Fruit fly (Drosophila melanogaster) whole organism, wandering third instar larva: Measurements from ENCODE around the gene CG32017.
A peak's percentile ranks its signal among the peaks of the same experiment; 100 is the strongest.

Source experiments
- CG32264 ChIP-seq: fragments of 200-800 bp; sonication (Bioruptor generic); optimal IDR thresholded peaks from 2 replicates; lab custom pipeline; 2016; ENCODE audit warnings: missing biosample characterization, missing genetic modification characterization
- CG9705 ChIP-seq: fragments of 200-800 bp; sonication (Bioruptor generic); optimal IDR thresholded peaks from 2 replicates; lab custom pipeline; 2018; ENCODE audit warnings: missing biosample characterization, mild to moderate bottlenecking, missing genetic modification characterization
- CrebA ChIP-seq: fragments of 200-800 bp; sonication (Bioruptor generic); optimal IDR thresholded peaks from 2 replicates; lab custom pipeline; 2016; ENCODE audit warnings: missing biosample characterization, mild to moderate bottlenecking, missing genetic modification characterization, borderline replicate concordance
- Dfd ChIP-seq: fragments of >200 bp; optimal IDR thresholded peaks from 2 replicates; lab custom pipeline; 2017; ENCODE audit warnings: missing biosample characterization, missing genetic modification characterization
- Dif ChIP-seq: fragments of 200-275, 200-300 bp; sonication (Bioruptor generic); optimal IDR thresholded peaks from 2 replicates; lab custom pipeline; 2018; ENCODE audit warnings: missing biosample characterization, missing genetic modification characterization; ENCODE audit not compliant: partially characterized antibody
- Hnf4 ChIP-seq: fragments of 200-800 bp; sonication (Bioruptor generic); optimal IDR thresholded peaks from 2 replicates; lab custom pipeline; 2016; ENCODE audit warnings: missing biosample characterization, mild to moderate bottlenecking, missing genetic modification characterization
- Hr78 ChIP-seq: fragments of >200 bp; optimal IDR thresholded peaks from 2 replicates; lab custom pipeline; 2017; ENCODE audit warnings: missing biosample characterization, missing genetic modification characterization
- Hr83 ChIP-seq: fragments of 200-300 bp; sonication (Bioruptor generic); optimal IDR thresholded peaks from 2 replicates; lab custom pipeline; 2016; ENCODE audit warnings: missing biosample characterization, mild to moderate bottlenecking, missing genetic modification characterization, moderate library complexity; ENCODE audit not compliant: poor library complexity, severe bottlenecking
- Jra ChIP-seq: sonication (Bioruptor generic); optimal IDR thresholded peaks from 2 replicates; lab custom pipeline; 2016; ENCODE audit warnings: missing biosample characterization, missing genetic modification characterization
- Mio ChIP-seq: sonication (Bioruptor generic); optimal IDR thresholded peaks from 2 replicates; lab custom pipeline; 2016; ENCODE audit warnings: missing biosample characterization, missing genetic modification characterization
- Myc ChIP-seq: fragments of >200 bp; optimal IDR thresholded peaks from 2 replicates; lab custom pipeline; 2017
- N ChIP-seq: fragments of >200 bp; optimal IDR thresholded peaks from 2 replicates; lab custom pipeline; 2018; ENCODE audit warnings: missing biosample characterization, missing external identifiers, missing genetic modification characterization
- Rel ChIP-seq, 2 experiments: fragments of 200-800 bp; sonication (Bioruptor generic) in 1 of 2; optimal IDR thresholded peaks; 2 replicates in 1 of 2; 3 replicates in 1 of 2; lab custom pipeline; 2016 to 2019; ENCODE audit warnings: mild to moderate bottlenecking in 2 of 2, missing biosample characterization in 2 of 2, missing genetic modification characterization in 2 of 2, moderate library complexity in 1 of 2
- Sp1 ChIP-seq: fragments of 200-800 bp; sonication (Bioruptor generic); optimal IDR thresholded peaks from 3 replicates; lab custom pipeline; 2019; ENCODE audit warnings: missing biosample characterization, mild to moderate bottlenecking, missing genetic modification characterization, moderate library complexity
- Vsx2 ChIP-seq: fragments of 200-300, 225-300 bp; sonication (Bioruptor generic); optimal IDR thresholded peaks from 2 replicates; lab custom pipeline; 2018; ENCODE audit warnings: missing biosample characterization, missing genetic modification characterization; ENCODE audit not compliant: partially characterized antibody
- brk ChIP-seq: fragments of 200-800 bp; sonication (Bioruptor generic); optimal IDR thresholded peaks from 2 replicates; lab custom pipeline; 2016; ENCODE audit warnings: missing biosample characterization, mild to moderate bottlenecking, missing genetic modification characterization
- dmrt93B ChIP-seq: fragments of 200-800 bp; sonication (Bioruptor generic); optimal IDR thresholded peaks from 2 replicates; lab custom pipeline; 2018; ENCODE audit warnings: missing biosample characterization, mild to moderate bottlenecking, missing genetic modification characterization
- dsf ChIP-seq: sonication (Bioruptor generic); optimal IDR thresholded peaks from 2 replicates; lab custom pipeline; 2016; ENCODE audit warnings: missing biosample characterization, missing genetic modification characterization, borderline replicate concordance
- ey ChIP-seq: fragments of 200-800 bp; sonication (Bioruptor generic); optimal IDR thresholded peaks from 2 replicates; lab custom pipeline; 2016; ENCODE audit warnings: missing biosample characterization, missing genetic modification characterization
- foxo ChIP-seq, 2 experiments: fragments of 200-800 bp; sonication (Bioruptor generic); optimal IDR thresholded peaks; 2 replicates in 1 of 2; 3 replicates in 1 of 2; lab custom pipeline; 2016 to 2017; ENCODE audit warnings: missing biosample characterization in 2 of 2, missing genetic modification characterization in 2 of 2
- fru ChIP-seq: fragments of 200-800 bp; sonication (Bioruptor generic); optimal IDR thresholded peaks from 3 replicates; lab custom pipeline; 2016; ENCODE audit warnings: missing biosample characterization, mild to moderate bottlenecking, missing genetic modification characterization
- h ChIP-seq: fragments of 200-800 bp; sonication (Bioruptor generic); optimal IDR thresholded peaks from 3 replicates; lab custom pipeline; 2016; ENCODE audit warnings: missing biosample characterization, mild to moderate bottlenecking, missing genetic modification characterization
- jim ChIP-seq: fragments of 175-275, 200-325 bp; sonication (Bioruptor generic); optimal IDR thresholded peaks from 2 replicates; lab custom pipeline; 2016; ENCODE audit warnings: missing biosample characterization, mild to moderate bottlenecking, missing genetic modification characterization
- pan ChIP-seq: fragments of >200 bp; optimal IDR thresholded peaks from 2 replicates; lab custom pipeline; 2017
- psq ChIP-seq: fragments of 200-800 bp; sonication (Bioruptor generic); optimal IDR thresholded peaks from 3 replicates; lab custom pipeline; 2017; ENCODE audit warnings: missing biosample characterization, mild to moderate bottlenecking, missing genetic modification characterization, moderate library complexity
- rgr ChIP-seq: fragments of 200-800 bp; sonication (Bioruptor generic); optimal IDR thresholded peaks from 3 replicates; lab custom pipeline; 2016; ENCODE audit warnings: missing biosample characterization, mild to moderate bottlenecking, missing genetic modification characterization
- sage ChIP-seq: fragments of 200-800 bp; sonication (Bioruptor generic); optimal IDR thresholded peaks from 2 replicates; lab custom pipeline; 2016; ENCODE audit warnings: missing biosample characterization, mild to moderate bottlenecking, missing genetic modification characterization
- sv ChIP-seq: fragments of 200-800 bp; sonication (Bioruptor generic); optimal IDR thresholded peaks from 3 replicates; lab custom pipeline; 2016; ENCODE audit warnings: missing biosample characterization, missing genetic modification characterization
- tai ChIP-seq: sonication (Bioruptor generic); optimal IDR thresholded peaks from 2 replicates; lab custom pipeline; 2016; ENCODE audit warnings: missing biosample characterization, missing genetic modification characterization
- woc ChIP-seq: sonication (Bioruptor generic); optimal IDR thresholded peaks from 2 replicates; lab custom pipeline; 2016; ENCODE audit warnings: missing biosample characterization, mild to moderate bottlenecking, missing genetic modification characterization

CG32017 gene

dm6 chr4:1162058-1162457, at the start of gene CG32017:
CG32017 (minus strand) TSS chr4:1162158.
- TF ChIP-seq sage (GFP tag; lab: Kevin White, UChicago) = no peak
- no peak for TF ChIP-seq Vsx2 (GFP tag; lab: Kevin White, UChicago)
- TF ChIP-seq N (GFP tag; lab: Kevin White, UChicago) = no peak
- TF ChIP-seq Myc (lab: Kevin White, UChicago) = no peak
- TF ChIP-seq foxo (GFP tag; optimal IDR thresholded peaks at IDR 0.05; lab: Kevin White, UChicago) = no peak
- TF ChIP-seq h (GFP tag; lab: Kevin White, UChicago) = no peak
- no peak for TF ChIP-seq sv (GFP tag; lab: Kevin White, UChicago)
- no peak for TF ChIP-seq rgr
- TF ChIP-seq Jra (GFP tag; lab: Kevin White, UChicago) = no peak

DNA sequence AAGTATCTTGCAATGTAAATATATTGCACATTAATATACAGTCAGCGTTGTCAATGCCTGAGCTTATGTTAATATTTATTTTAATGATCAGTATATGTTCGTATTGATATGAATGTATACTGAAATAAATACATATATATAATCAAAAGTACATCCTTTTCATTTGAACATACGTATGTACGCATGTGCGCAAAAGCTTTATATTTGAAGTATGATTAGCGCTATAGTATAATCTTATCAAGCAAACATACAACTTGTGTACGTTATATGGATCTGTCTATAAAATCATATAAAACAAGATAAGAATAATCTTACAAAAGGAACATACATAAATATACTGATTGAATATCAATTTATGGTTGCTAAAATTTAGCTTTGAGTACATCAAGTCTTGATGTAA, 37.2 kb upstream of the CG32017 start:
- peak; percentile 55 for TF ChIP-seq CrebA (GFP tag; lab: Kevin White, UChicago)
- TF ChIP-seq Mio (GFP tag; lab: Kevin White, UChicago) = no peak
- peak; percentile 40 for TF ChIP-seq Sp1 (GFP tag; lab: Kevin White, UChicago)
- no peak for TF ChIP-seq pan
- TF ChIP-seq jim (GFP tag; lab: Kevin White, UChicago) = no peak
- no peak for TF ChIP-seq Rel (GFP tag; optimal IDR thresholded peaks at IDR 0.05; lab: Kevin White, UChicago)
- TF ChIP-seq Rel (tag; optimal IDR thresholded peaks at IDR 0.05; lab: Kevin White, UChicago) = no peak
- TF ChIP-seq brk = no peak
- no peak for TF ChIP-seq h (GFP tag; lab: Kevin White, UChicago)
- no peak for TF ChIP-seq Vsx2 (GFP tag; lab: Kevin White, UChicago)
- no peak for TF ChIP-seq fru (GFP tag; lab: Kevin White, UChicago)
- TF ChIP-seq CG32264 (GFP tag; lab: Kevin White, UChicago) = no peak
- no peak for TF ChIP-seq dmrt93B (GFP tag; lab: Kevin White, UChicago)
- TF ChIP-seq sv (GFP tag; lab: Kevin White, UChicago) = no peak
- no peak for TF ChIP-seq tai (GFP tag; lab: Kevin White, UChicago)
- peak; percentile 11 for TF ChIP-seq Hnf4 (GFP tag; lab: Kevin White, UChicago)

- peak; percentile 5 for TF ChIP-seq woc
- TF ChIP-seq dsf = no peak
Measured at dm6 chr4:1198599-1198998, 36.6 kb upstream of the CG32017 start, which contains the start of gene Mitf. Mitf (plus strand) TSS chr4:1198852.

DNA sequence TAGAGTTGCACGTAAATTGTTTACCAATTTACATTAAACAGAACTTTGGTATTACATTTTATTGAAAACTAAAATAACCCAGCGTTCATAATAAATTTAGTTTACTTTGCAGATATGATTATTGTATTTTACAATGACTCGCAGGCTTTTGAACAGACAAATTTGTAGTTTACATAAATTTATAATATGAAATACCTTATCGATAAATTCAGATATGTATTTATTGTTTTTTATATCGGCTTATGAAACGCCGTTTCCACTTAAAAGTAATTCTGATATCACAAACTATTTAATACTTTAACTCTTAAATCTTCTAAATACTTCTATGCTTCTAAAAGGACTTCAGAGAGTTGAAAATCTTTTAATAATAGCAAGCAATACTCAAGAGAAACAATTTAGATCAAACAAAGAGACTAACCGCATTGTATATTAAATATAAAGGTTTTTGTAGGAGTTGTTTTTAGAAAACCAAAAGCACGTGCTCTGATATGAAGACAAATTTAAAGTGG, 34.7 kb upstream of the CG32017 start, which contains the start of gene PIP4K:
Gene PIP4K (minus strand): TSS at position 196 of the 509 bp plus-strand sequence.
- peak; percentile 58 for TF ChIP-seq N (GFP tag; lab: Kevin White, UChicago)
- TF ChIP-seq woc = peak; percentile 33
- peak; percentile 48 for TF ChIP-seq Myc (lab: Kevin White, UChicago)
- TF ChIP-seq Hnf4 (GFP tag; lab: Kevin White, UChicago) = peak; percentile 2
- no peak for TF ChIP-seq fru (GFP tag; lab: Kevin White, UChicago)
- TF ChIP-seq Vsx2 (GFP tag; lab: Kevin White, UChicago) = no peak
- TF ChIP-seq Hr78 = no peak

DNA sequence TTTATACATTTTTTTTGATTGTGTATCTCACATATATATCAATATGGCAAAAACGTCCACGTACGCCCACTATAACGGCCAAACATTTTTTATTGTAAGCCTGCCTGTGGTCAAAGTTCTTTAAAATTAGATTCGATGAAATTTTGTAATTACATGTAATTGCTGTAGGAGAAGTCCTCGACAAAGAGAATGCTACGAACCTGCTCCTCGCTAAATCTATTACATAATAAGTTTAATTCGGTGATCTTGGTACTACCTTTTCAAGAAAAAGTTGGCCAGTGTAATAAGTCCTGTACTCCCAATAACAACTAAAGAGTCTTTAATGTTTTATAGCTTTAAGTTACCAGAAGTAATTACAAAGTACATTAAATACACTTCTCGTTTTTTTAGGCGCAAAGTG, 29.7 kb upstream of the CG32017 start:
- no peak for TF ChIP-seq Dif (GFP tag; lab: Kevin White, UChicago)
- TF ChIP-seq Myc (lab: Kevin White, UChicago) = no peak
- TF ChIP-seq ey (GFP tag; lab: Kevin White, UChicago) = no peak
- TF ChIP-seq Dfd = no peak
- TF ChIP-seq tai (GFP tag; lab: Kevin White, UChicago) = no peak
- no peak for TF ChIP-seq N (GFP tag; lab: Kevin White, UChicago)
- TF ChIP-seq psq = no peak
- TF ChIP-seq jim (GFP tag; lab: Kevin White, UChicago) = no peak
- TF ChIP-seq Hr83 (GFP tag; lab: Kevin White, UChicago) = no peak
- TF ChIP-seq CG9705 (GFP tag; lab: Kevin White, UChicago) = no peak
- TF ChIP-seq rgr = no peak
- no peak for TF ChIP-seq pan
- no peak for TF ChIP-seq woc
- TF ChIP-seq foxo (GFP tag; optimal IDR thresholded peaks at IDR 0.05; lab: Kevin White, UChicago) = no peak
